Fruit fly (Drosophila melanogaster) whole organism, embryonic: ENCODE measurements around the gene CG43400.
A peak's percentile ranks its signal among the peaks of the same experiment; 100 is the strongest.

Experiments used
- Abd-B ChIP-seq: fragments of 200-800 bp; sonication (Bioruptor generic); optimal IDR thresholded peaks from 2 replicates; lab custom pipeline; 2018; ENCODE audit warnings: missing biosample characterization, mild to moderate bottlenecking, missing genetic modification characterization, moderate library complexity
- CG10267 ChIP-seq: fragments of 200-800 bp; sonication (Bioruptor generic); optimal IDR thresholded peaks from 2 replicates; lab custom pipeline; 2018; ENCODE audit warnings: missing biosample characterization, mild to moderate bottlenecking, missing genetic modification characterization, moderate library complexity
- CG11085 ChIP-seq: fragments of 200-800 bp; sonication (Bioruptor generic); IDR thresholded peaks from 2 replicates; pipeline ENCODE4 v1.3.6; 2022; ENCODE audit warnings: missing biosample characterization, missing genetic modification characterization
- CG11504 ChIP-seq: fragments of 200-800 bp; sonication (Bioruptor generic); optimal IDR thresholded peaks from 3 replicates; lab custom pipeline; 2019; ENCODE audit warnings: missing biosample characterization, mild to moderate bottlenecking, missing genetic modification characterization, moderate library complexity
- CG11696 ChIP-seq: fragments of 200-800 bp; sonication (Bioruptor generic); IDR thresholded peaks from 2 replicates; pipeline ENCODE4 v1.3.6; 2022; ENCODE audit warnings: missing biosample characterization, missing genetic modification characterization
- CG12071 ChIP-seq: fragments of 200-800 bp; sonication (Bioruptor generic); optimal IDR thresholded peaks from 3 replicates; lab custom pipeline; 2018; ENCODE audit warnings: missing biosample characterization, mild to moderate bottlenecking, missing genetic modification characterization
- CG12236 ChIP-seq: fragments of 200-800 bp; sonication (Bioruptor generic); optimal IDR thresholded peaks from 2 replicates; lab custom pipeline; 2016; ENCODE audit warnings: missing biosample characterization, missing genetic modification characterization
- CG12769 ChIP-seq: fragments of 200-800 bp; sonication (Bioruptor generic); optimal IDR thresholded peaks from 2 replicates; lab custom pipeline; 2019; ENCODE audit warnings: missing biosample characterization, mild to moderate bottlenecking, missing genetic modification characterization, moderate library complexity
- CG15011 ChIP-seq: fragments of 200-800 bp; sonication (Bioruptor generic); optimal IDR thresholded peaks from 3 replicates; lab custom pipeline; 2018; ENCODE audit warnings: missing biosample characterization, mild to moderate bottlenecking, missing genetic modification characterization
- CG1647 ChIP-seq: fragments of 200-800 bp; sonication (Bioruptor generic); optimal IDR thresholded peaks from 3 replicates; lab custom pipeline; 2016; ENCODE audit warnings: missing biosample characterization, missing genetic modification characterization
- CG17328 ChIP-seq: fragments of 200-800 bp; sonication (Bioruptor generic); IDR thresholded peaks from 2 replicates; pipeline ENCODE4 v1.3.6; 2022; ENCODE audit warnings: missing biosample characterization, missing genetic modification characterization
- CG17361 ChIP-seq: fragments of 200-800 bp; sonication (Bioruptor generic); IDR thresholded peaks from 3 replicates; pipeline ENCODE4 v1.3.6; 2022; ENCODE audit warnings: missing biosample characterization, missing genetic modification characterization
- CG17802 ChIP-seq: fragments of 200-800 bp; sonication (Bioruptor generic); optimal IDR thresholded peaks from 2 replicates; lab custom pipeline; 2018; ENCODE audit warnings: missing biosample characterization, mild to moderate bottlenecking, missing genetic modification characterization, moderate library complexity
- CG17829 ChIP-seq: fragments of 200-800 bp; optimal IDR thresholded peaks from 2 replicates; lab custom pipeline; 2019; ENCODE audit warnings: missing biosample characterization, mild to moderate bottlenecking, missing genetic modification characterization, moderate library complexity
- CG17912 ChIP-seq: fragments of 200-800 bp; sonication (Bioruptor generic); optimal IDR thresholded peaks from 2 replicates; lab custom pipeline; 2018; ENCODE audit warnings: missing biosample characterization, mild to moderate bottlenecking, missing genetic modification characterization
- CG4360 ChIP-seq: fragments of 200-800 bp; sonication (Bioruptor generic); IDR thresholded peaks from 2 replicates; pipeline ENCODE4 v1.3.6; 2022; ENCODE audit warnings: missing biosample characterization, missing genetic modification characterization
- CG6254 ChIP-seq: fragments of 200-800 bp; sonication (Bioruptor generic); optimal IDR thresholded peaks from 3 replicates; lab custom pipeline; 2017; ENCODE audit warnings: mild to moderate bottlenecking, missing biosample characterization, missing genetic modification reagents, missing genetic modification characterization
- CG6689 ChIP-seq: fragments of 200-800 bp; sonication (Bioruptor generic); IDR thresholded peaks from 2 replicates; pipeline ENCODE4 v1.3.6; 2022; ENCODE audit warnings: missing biosample characterization, missing genetic modification characterization
- CG6813 ChIP-seq: fragments of 200-800 bp; sonication (Bioruptor generic); optimal IDR thresholded peaks from 2 replicates; lab custom pipeline; 2017; ENCODE audit warnings: missing biosample characterization, missing genetic modification characterization, mild to moderate bottlenecking, moderate library complexity, missing genetic modification reagents
- CG7271 ChIP-seq: fragments of 200-800 bp; sonication (Bioruptor generic); optimal IDR thresholded peaks from 2 replicates; lab custom pipeline; 2018; ENCODE audit warnings: missing biosample characterization, mild to moderate bottlenecking, missing genetic modification characterization, moderate library complexity
- CG8290 ChIP-seq, 3 experiments: fragments of 200-800 bp; sonication (Bioruptor generic); optimal IDR thresholded peaks; 2 replicates each; lab custom pipeline; 2016 to 2019; ENCODE audit warnings: missing biosample characterization in 3 of 3, missing genetic modification characterization in 3 of 3, mild to moderate bottlenecking in 2 of 3, moderate library complexity in 1 of 3
- CG9797 ChIP-seq: fragments of 200-800 bp; sonication (Bioruptor generic); optimal IDR thresholded peaks from 3 replicates; lab custom pipeline; 2018; ENCODE audit warnings: missing biosample characterization, mild to moderate bottlenecking, missing genetic modification characterization
- CTCF ChIP-seq: fragments of 200-800 bp; sonication (Bioruptor generic); optimal IDR thresholded peaks from 2 replicates; lab custom pipeline; 2017; ENCODE audit warnings: missing biosample characterization, mild to moderate bottlenecking, missing genetic modification characterization, moderate library complexity
- CrebB ChIP-seq: fragments of 200-800 bp; sonication (Bioruptor generic); optimal IDR thresholded peaks from 3 replicates; lab custom pipeline; 2018; ENCODE audit warnings: missing biosample characterization, mild to moderate bottlenecking, missing genetic modification characterization
- Doc3 ChIP-seq: fragments of 200-800 bp; sonication (Bioruptor generic); IDR thresholded peaks from 3 replicates; pipeline ENCODE4 v1.3.6; 2022; ENCODE audit warnings: missing biosample characterization, missing genetic modification characterization; ENCODE audit not compliant: partially characterized antibody
- Fer1 ChIP-seq: fragments of 200-800 bp; sonication (Bioruptor generic); optimal IDR thresholded peaks from 2 replicates; lab custom pipeline; 2017; ENCODE audit warnings: missing biosample characterization, mild to moderate bottlenecking, missing genetic modification characterization
- Nf-YA ChIP-seq: fragments of 200-800 bp; sonication (Bioruptor generic); IDR thresholded peaks from 2 replicates; pipeline ENCODE4 v1.3.6; 2022; ENCODE audit warnings: missing biosample characterization, missing genetic modification characterization
- PHDP ChIP-seq: fragments of 200-800 bp; sonication (Bioruptor generic); optimal IDR thresholded peaks from 3 replicates; lab custom pipeline; 2018; ENCODE audit warnings: missing biosample characterization, mild to moderate bottlenecking, missing genetic modification characterization, moderate library complexity
- Scr ChIP-seq: fragments of 200-800 bp; sonication (Bioruptor generic); IDR thresholded peaks from 2 replicates; pipeline ENCODE4 v1.3.6; 2022; ENCODE audit warnings: missing biosample characterization, missing genetic modification characterization; ENCODE audit not compliant: partially characterized antibody
- Sin3A ChIP-seq: fragments of >200 bp; optimal IDR thresholded peaks from 2 replicates; lab custom pipeline; 2018
- Taf1 ChIP-seq: fragments of 200-800 bp; sonication (Bioruptor generic); IDR thresholded peaks from 2 replicates; pipeline ENCODE4 v1.3.6; 2022; ENCODE audit warnings: missing biosample characterization, missing genetic modification characterization
- ash1 ChIP-seq: fragments of 200-800 bp; sonication (Bioruptor generic); optimal IDR thresholded peaks from 2 replicates; lab custom pipeline; 2018; ENCODE audit warnings: missing biosample characterization, mild to moderate bottlenecking, missing genetic modification characterization
- az2 ChIP-seq: fragments of 200-800 bp; sonication (Bioruptor generic); optimal IDR thresholded peaks from 3 replicates; lab custom pipeline; 2016; ENCODE audit warnings: missing biosample characterization, missing genetic modification characterization
- bab2 ChIP-seq: fragments of 200-800 bp; sonication (Bioruptor generic); optimal IDR thresholded peaks from 2 replicates; lab custom pipeline; 2016; ENCODE audit warnings: missing biosample characterization, missing genetic modification characterization
- caup ChIP-seq: fragments of 200-800 bp; sonication (Bioruptor generic); optimal IDR thresholded peaks from 3 replicates; lab custom pipeline; 2017; ENCODE audit warnings: missing biosample characterization, mild to moderate bottlenecking, missing genetic modification characterization, moderate library complexity; ENCODE audit not compliant: severe bottlenecking
- chn ChIP-seq: fragments of 200-800 bp; sonication (Bioruptor generic); optimal IDR thresholded peaks from 2 replicates; lab custom pipeline; 2016; ENCODE audit warnings: missing biosample characterization, missing genetic modification characterization
- crp ChIP-seq, 2 experiments: fragments of 200-800 bp; sonication (Bioruptor generic); optimal IDR thresholded peaks; 2 replicates in 1 of 2; 3 replicates in 1 of 2; lab custom pipeline; 2017; ENCODE audit warnings: missing biosample characterization in 2 of 2, missing genetic modification characterization in 2 of 2, mild to moderate bottlenecking in 1 of 2, moderate library complexity in 1 of 2
- dm ChIP-seq: fragments of 200-800 bp; sonication (Bioruptor generic); optimal IDR thresholded peaks from 3 replicates; lab custom pipeline; 2016; ENCODE audit warnings: missing biosample characterization, missing genetic modification characterization
- gce ChIP-seq: fragments of 200-800 bp; sonication (Bioruptor generic); IDR thresholded peaks from 3 replicates; pipeline ENCODE4 v1.3.6; 2022; ENCODE audit warnings: missing biosample characterization, missing genetic modification characterization
- gt ChIP-seq: fragments of 200-800 bp; sonication (Bioruptor generic); IDR thresholded peaks from 2 replicates; pipeline ENCODE4 v1.3.6; 2022; ENCODE audit warnings: missing biosample characterization, missing genetic modification characterization
- hth ChIP-seq: fragments of >200 bp; optimal IDR thresholded peaks from 2 replicates; lab custom pipeline; 2017; ENCODE audit warnings: inconsistent platforms
- ken ChIP-seq: fragments of 200-800 bp; sonication (Bioruptor generic); IDR thresholded peaks from 3 replicates; pipeline ENCODE4 v1.3.6; 2022; ENCODE audit warnings: missing biosample characterization, missing genetic modification characterization
- luna ChIP-seq: fragments of 200-800 bp; sonication (Bioruptor generic); optimal IDR thresholded peaks from 2 replicates; lab custom pipeline; 2016; ENCODE audit warnings: missing biosample characterization, missing genetic modification characterization
- oc ChIP-seq: fragments of 200-800 bp; sonication (Bioruptor generic); optimal IDR thresholded peaks from 2 replicates; lab custom pipeline; 2018; ENCODE audit warnings: missing biosample characterization, mild to moderate bottlenecking, missing genetic modification characterization, moderate library complexity
- pita ChIP-seq: fragments of 200-800 bp; sonication (Bioruptor generic); optimal IDR thresholded peaks from 2 replicates; lab custom pipeline; 2017; ENCODE audit warnings: missing biosample characterization, mild to moderate bottlenecking, missing genetic modification characterization
- ro ChIP-seq: fragments of 200-800 bp; sonication (Bioruptor generic); IDR thresholded peaks from 2 replicates; pipeline ENCODE4 v1.3.6; 2022; ENCODE audit warnings: missing biosample characterization, missing genetic modification characterization
- sens-2 ChIP-seq: fragments of 200-800 bp; sonication (Bioruptor generic); IDR thresholded peaks from 2 replicates; pipeline ENCODE4 v1.3.6; 2022; ENCODE audit warnings: missing biosample characterization, missing genetic modification characterization
- sima ChIP-seq: fragments of 200-800 bp; sonication (Bioruptor generic); optimal IDR thresholded peaks from 2 replicates; lab custom pipeline; 2016; ENCODE audit warnings: missing biosample characterization, missing genetic modification characterization
- sisA ChIP-seq: fragments of 200-800 bp; sonication (Bioruptor generic); IDR thresholded peaks from 2 replicates; pipeline ENCODE4 v1.3.6; 2022; ENCODE audit warnings: missing biosample characterization, missing genetic modification characterization
- sob ChIP-seq: fragments of 200-800 bp; sonication (Bioruptor generic); IDR thresholded peaks from 2 replicates; pipeline ENCODE4 v1.3.6; 2022; ENCODE audit warnings: missing biosample characterization, missing genetic modification characterization
- wdn ChIP-seq: fragments of 200-800 bp; sonication (Bioruptor generic); IDR thresholded peaks from 2 replicates; pipeline ENCODE4 v1.3.6; 2022; ENCODE audit warnings: missing biosample characterization, missing genetic modification characterization
- wek ChIP-seq: fragments of 200-800 bp; sonication (Bioruptor generic); optimal IDR thresholded peaks from 3 replicates; lab custom pipeline; 2018; ENCODE audit warnings: missing biosample characterization, mild to moderate bottlenecking, missing genetic modification characterization, moderate library complexity

CG43400 gene

DNA sequence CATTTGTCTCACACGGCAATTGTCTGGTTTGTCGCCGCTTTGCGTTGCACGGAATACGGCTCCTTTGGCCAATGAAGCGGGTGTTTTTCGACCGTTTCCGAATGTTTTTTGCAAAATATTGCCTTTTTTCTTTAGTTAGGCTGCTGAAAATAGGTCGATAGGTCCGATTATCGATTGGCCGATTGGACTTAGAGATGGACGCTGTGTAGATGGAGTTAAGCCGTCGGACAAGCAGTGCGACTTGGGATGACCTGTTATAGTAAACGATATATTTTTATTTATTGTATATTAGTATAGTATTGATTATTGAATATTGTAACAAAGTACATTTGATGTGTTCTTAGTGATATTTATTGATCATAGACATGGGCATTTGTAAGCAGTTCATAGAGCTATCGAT is 37.8 kb downstream of the CG43400 start, which contains the start of the genes lmgA and lmgB (continued):
- TF ChIP-seq CG7271 (tag; lab: Kevin White, UChicago) = no peak
- no peak for TF ChIP-seq wdn
- no peak for TF ChIP-seq CG12769
- TF ChIP-seq luna (GFP tag; lab: Kevin White, UChicago) = no peak
- TF ChIP-seq Taf1 (GFP tag; lab: Robert Waterston, UW) = no peak
- TF ChIP-seq gt (GFP tag; lab: Robert Waterston, UW) = no peak
- TF ChIP-seq chn = peak; percentile 36
- TF ChIP-seq Doc3 = peak; percentile 79
- TF ChIP-seq CG15011 = no peak
- TF ChIP-seq ken (GFP tag; lab: Robert Waterston, UW) = no peak
- TF ChIP-seq sens-2 (GFP tag; lab: Robert Waterston, UW) = no peak
- TF ChIP-seq CG17912 (GFP tag; lab: Kevin White, UChicago) = no peak
- no peak for TF ChIP-seq CG17802 (tag; lab: Kevin White, UChicago)
- no peak for TF ChIP-seq CG6689 (GFP tag; lab: Robert Waterston, UW)
- peak; percentile 29 for TF ChIP-seq CG1647 (GFP tag; lab: Kevin White, UChicago)
- TF ChIP-seq CG17829 = peak; percentile 64
- TF ChIP-seq bab2 (GFP tag; lab: Kevin White, UChicago) = no peak
- no peak for TF ChIP-seq Nf-YA (GFP tag; lab: Robert Waterston, UW)
- TF ChIP-seq oc = peak; percentile 31
- no peak for TF ChIP-seq CG4360 (GFP tag; lab: Robert Waterston, UW)
- no peak for TF ChIP-seq CG11504 (tag; lab: Kevin White, UChicago)
- no peak for TF ChIP-seq sima (GFP tag; lab: Kevin White, UChicago)
- TF ChIP-seq ro (GFP tag; lab: Robert Waterston, UW) = no peak
- no peak for TF ChIP-seq CG6813
- TF ChIP-seq crp (GFP tag; optimal IDR thresholded peaks at IDR 0.05; lab: Kevin White, UChicago) = peak in 1 of 2 experiments; percentile 48
- TF ChIP-seq sisA (GFP tag; lab: Robert Waterston, UW) = peak; percentile 55; the same call in 1 of the 2 replicates
- peak; percentile 68 for TF ChIP-seq CG10267
- no peak for TF ChIP-seq gce (GFP tag; lab: Robert Waterston, UW)
- no peak for TF ChIP-seq wek (GFP tag; lab: Kevin White, UChicago)
- TF ChIP-seq az2 (GFP tag; lab: Kevin White, UChicago) = peak; percentile 45
- peak; percentile 22 for TF ChIP-seq CG9797
- TF ChIP-seq CrebB = no peak
- TF ChIP-seq pita (GFP tag; lab: Kevin White, UChicago) = no peak
- TF ChIP-seq CG12071 = no peak
- no peak for TF ChIP-seq Abd-B
- peak; percentile 22 for TF ChIP-seq CTCF
- 0 out of 2 replicates have a peak, but pooled peaks have one; percentile 7 for TF ChIP-seq CG11696 (GFP tag; lab: Robert Waterston, UW)
- peak; percentile 90 for TF ChIP-seq Scr (GFP tag; lab: Robert Waterston, UW)
- no peak for TF ChIP-seq CG17328 (GFP tag; lab: Robert Waterston, UW)
- peak; percentile 89 for TF ChIP-seq CG8290 (GFP tag; optimal IDR thresholded peaks at IDR 0.05; lab: Kevin White, UChicago)
- peak; percentile 45 to 74 for TF ChIP-seq CG8290 (tag; optimal IDR thresholded peaks at IDR 0.05; lab: Kevin White, UChicago)
- TF ChIP-seq CG12236 (GFP tag; lab: Kevin White, UChicago) = no peak
- TF ChIP-seq sob (GFP tag; lab: Robert Waterston, UW) = peak; percentile 47; the same call in 1 of the 2 replicates
- no peak for TF ChIP-seq Fer1 (GFP tag; lab: Kevin White, UChicago)
- TF ChIP-seq CG17361 (GFP tag; lab: Robert Waterston, UW) = peak; percentile 51; the same call in 1 of the 3 replicates
- 0 out of 2 replicates have a peak, but pooled peaks have one; percentile 9 for TF ChIP-seq CG11085 (GFP tag; lab: Robert Waterston, UW)
- peak; percentile 32 for TF ChIP-seq Sin3A (lab: Kevin White, UChicago)
- no peak for TF ChIP-seq hth (lab: Kevin White, UChicago)
- no peak for TF ChIP-seq CG6254 (GFP tag; lab: Kevin White, UChicago)
- no peak for TF ChIP-seq ash1
- peak; percentile 1 for TF ChIP-seq PHDP (tag; lab: Kevin White, UChicago)
- TF ChIP-seq caup (GFP tag; lab: Kevin White, UChicago) = no peak
- no peak for TF ChIP-seq dm
